Worm (Caenorhabditis elegans) whole organism, L2 larva: Measurements from ENCODE around the gene E04F6.6.
A peak's percentile ranks its signal among the peaks of the same experiment; 100 is the strongest.

Source experiments
- C34F6.9 ChIP-seq: fragments of 150-350 bp; optimal IDR thresholded peaks from 2 replicates; lab custom pipeline; 2014; ENCODE audit warnings: missing biosample characterization, missing genetic modification characterization
- F13H6.1 ChIP-seq: sonication (generic microtip); optimal IDR thresholded peaks from 2 replicates; lab custom pipeline; 2016; ENCODE audit warnings: missing genetic modification characterization, missing compliant biosample characterization
- Y55F3AM.14 ChIP-seq: fragments of 200-800 bp; sonication (Bioruptor generic); optimal IDR thresholded peaks from 2 replicates; lab custom pipeline; 2018; ENCODE audit warnings: mild to moderate bottlenecking, missing genetic modification characterization, missing compliant biosample characterization
- ZK546.5 ChIP-seq: sonication (generic microtip); optimal IDR thresholded peaks from 2 replicates; lab custom pipeline; 2017; ENCODE audit warnings: missing biosample characterization, missing genetic modification characterization
- alr-1 ChIP-seq: fragments of 150-350 bp; optimal IDR thresholded peaks from 2 replicates; lab custom pipeline; 2014; ENCODE audit warnings: missing biosample characterization, missing genetic modification characterization
- aly-2 ChIP-seq: fragments of 150-350 bp; optimal IDR thresholded peaks from 2 replicates; lab custom pipeline; 2014; ENCODE audit warnings: missing biosample characterization, missing genetic modification characterization
- ama-1 ChIP-seq: fragments of 150-350 bp; optimal IDR thresholded peaks from 2 replicates; lab custom pipeline; 2018; ENCODE audit warnings: inconsistent platforms
- blmp-1 ChIP-seq: sonication (generic microtip); optimal IDR thresholded peaks from 2 replicates; lab custom pipeline; 2017; ENCODE audit warnings: missing genetic modification characterization, mild to moderate bottlenecking, missing compliant biosample characterization, antibody characterized with exemption, moderate library complexity; ENCODE audit not compliant: insufficient read depth
- crh-2 ChIP-seq: sonication (generic microtip); optimal IDR thresholded peaks from 2 replicates; lab custom pipeline; 2017; ENCODE audit warnings: missing biosample characterization, missing genetic modification characterization
- dmd-4 ChIP-seq: sonication (generic microtip); optimal IDR thresholded peaks from 2 replicates; lab custom pipeline; 2017; ENCODE audit warnings: missing biosample characterization, missing genetic modification characterization
- egl-27 ChIP-seq: sonication (generic microtip); optimal IDR thresholded peaks from 3 replicates; lab custom pipeline; 2017; ENCODE audit warnings: missing biosample characterization, missing genetic modification reagents, missing genetic modification characterization
- elt-1 ChIP-seq: fragments of 150-350 bp; optimal IDR thresholded peaks from 2 replicates; lab custom pipeline; 2014; ENCODE audit warnings: missing biosample characterization, missing genetic modification characterization
- elt-3 ChIP-seq: sonication (generic microtip); optimal IDR thresholded peaks from 2 replicates; lab custom pipeline; 2017; ENCODE audit warnings: missing biosample characterization, missing genetic modification characterization
- fos-1 ChIP-seq: fragments of 150-350 bp; optimal IDR thresholded peaks from 2 replicates; lab custom pipeline; 2014; ENCODE audit warnings: missing biosample characterization, missing genetic modification characterization
- gmeb-1 ChIP-seq: fragments of 150-350 bp; optimal IDR thresholded peaks from 2 replicates; lab custom pipeline; 2014; ENCODE audit warnings: missing biosample characterization, missing genetic modification characterization
- lin-13 ChIP-seq: fragments of 150-350 bp; optimal IDR thresholded peaks from 2 replicates; lab custom pipeline; 2014; ENCODE audit warnings: missing biosample characterization, missing genetic modification reagents, missing genetic modification characterization
- lin-39 ChIP-seq: fragments of 150-350 bp; optimal IDR thresholded peaks from 2 replicates; lab custom pipeline; 2014; ENCODE audit warnings: missing biosample characterization, missing genetic modification reagents, missing genetic modification characterization
- lsy-2 ChIP-seq, 2 experiments: fragments of 150-350 bp in 1 of 2; sonication (generic microtip) in 1 of 2; optimal IDR thresholded peaks; 2 replicates each; lab custom pipeline; 2014 to 2017; ENCODE audit warnings: missing biosample characterization in 2 of 2, missing genetic modification characterization in 2 of 2
- mab-5 ChIP-seq: fragments of 150-350 bp; optimal IDR thresholded peaks from 2 replicates; lab custom pipeline; 2014; ENCODE audit warnings: missing biosample characterization, missing genetic modification characterization
- mbf-1 ChIP-seq: sonication (generic microtip); optimal IDR thresholded peaks from 2 replicates; lab custom pipeline; 2017; ENCODE audit warnings: missing biosample characterization, missing genetic modification characterization
- mdl-1 ChIP-seq, 2 experiments: fragments of 150-350 bp in 1 of 2; sonication (generic microtip) in 1 of 2; optimal IDR thresholded peaks; 2 replicates each; lab custom pipeline; 2017; ENCODE audit warnings: missing biosample characterization in 2 of 2, missing genetic modification characterization in 2 of 2
- nhr-10 ChIP-seq: sonication (generic microtip); optimal IDR thresholded peaks from 2 replicates; lab custom pipeline; 2017; ENCODE audit warnings: missing biosample characterization, missing genetic modification characterization
- nhr-11 ChIP-seq: fragments of 150-350 bp; optimal IDR thresholded peaks from 2 replicates; lab custom pipeline; 2014; ENCODE audit warnings: missing biosample characterization, missing genetic modification characterization
- nhr-12 ChIP-seq: fragments of 150-350 bp; optimal IDR thresholded peaks from 2 replicates; lab custom pipeline; 2014; ENCODE audit warnings: missing biosample characterization, missing genetic modification characterization
- nhr-23 ChIP-seq: fragments of 150-350 bp; optimal IDR thresholded peaks from 2 replicates; lab custom pipeline; 2014; ENCODE audit warnings: missing biosample characterization, missing genetic modification reagents, missing genetic modification characterization
- nhr-25 ChIP-seq: fragments of 150-350 bp; sonication (generic microtip); optimal IDR thresholded peaks from 3 replicates; lab custom pipeline; 2014; ENCODE audit warnings: missing biosample characterization, missing genetic modification characterization
- nhr-77 ChIP-seq: fragments of 150-350 bp; optimal IDR thresholded peaks from 2 replicates; lab custom pipeline; 2014; ENCODE audit warnings: missing biosample characterization, missing genetic modification characterization
- sem-4 ChIP-seq: fragments of 150-350 bp; optimal IDR thresholded peaks from 2 replicates; lab custom pipeline; 2014; ENCODE audit warnings: missing biosample characterization, missing genetic modification reagents, missing genetic modification characterization
- skn-1 ChIP-seq: sonication (generic microtip); optimal IDR thresholded peaks from 2 replicates; lab custom pipeline; 2017; ENCODE audit warnings: missing biosample characterization, missing genetic modification characterization
- sma-9 ChIP-seq, 2 experiments: fragments of 150-350 bp in 1 of 2; sonication (generic microtip) in 1 of 2; optimal IDR thresholded peaks; 2 replicates each; lab custom pipeline; 2014 to 2016; ENCODE audit warnings: missing genetic modification characterization in 2 of 2, mild to moderate bottlenecking in 1 of 2, missing biosample characterization in 1 of 2, missing compliant biosample characterization in 1 of 2, missing genetic modification reagents in 1 of 2, moderate library complexity in 1 of 2
- snpc-4 ChIP-seq: fragments of 150-350 bp; optimal IDR thresholded peaks from 2 replicates; lab custom pipeline; 2014; ENCODE audit warnings: missing biosample characterization, missing genetic modification characterization
- unc-62 ChIP-seq: fragments of 150-350 bp; optimal IDR thresholded peaks from 2 replicates; lab custom pipeline; 2014; ENCODE audit warnings: missing biosample characterization, missing genetic modification reagents, missing genetic modification characterization
- ztf-11 ChIP-seq: sonication (generic microtip); optimal IDR thresholded peaks from 2 replicates; lab custom pipeline; 2017; ENCODE audit warnings: missing biosample characterization, missing genetic modification characterization

Gene E04F6.6

DNA sequence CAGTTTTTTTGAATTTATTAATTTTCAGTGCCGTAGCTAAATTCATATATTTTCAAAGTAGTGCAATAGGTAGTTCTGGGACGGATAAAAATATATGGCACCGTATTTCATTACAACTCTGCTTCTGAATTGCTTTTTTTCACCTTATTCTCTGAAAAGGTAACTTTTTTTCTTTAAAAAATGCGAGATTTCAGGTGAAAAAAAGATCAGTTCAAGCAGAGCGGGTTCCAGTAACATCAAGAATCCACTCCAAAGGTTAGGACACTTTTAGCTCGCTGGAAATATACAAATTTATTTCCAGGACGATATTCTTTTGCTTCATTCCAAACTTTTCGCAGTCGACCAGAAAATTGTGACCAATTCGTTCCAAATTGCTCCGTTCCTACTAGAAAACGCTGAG lies 51.3 kb downstream of the E04F6.6 start, which contains the start of gene T07F8.1:
T07F8.1 (plus strand) TSS at position 301 of the 400 bp plus-strand sequence.
- no peak for TF ChIP-seq mab-5 (tag; lab: Kevin White, UChicago)
- no peak for TF ChIP-seq sma-9 (GFP tag; optimal IDR thresholded peaks at IDR 0.05; lab: Kevin White, UChicago)
- TF ChIP-seq sma-9 (tag; optimal IDR thresholded peaks at IDR 0.05; lab: Kevin White, UChicago) = no peak
- no peak for TF ChIP-seq gmeb-1 (tag; lab: Kevin White, UChicago)
- TF ChIP-seq aly-2 (tag; lab: Kevin White, UChicago) = no peak
- no peak for TF ChIP-seq nhr-12
- TF ChIP-seq elt-1 (tag; lab: Kevin White, UChicago) = no peak
- no peak for TF ChIP-seq mdl-1 (tag; optimal IDR thresholded peaks at IDR 0.05; lab: Kevin White, UChicago)
- no peak for TF ChIP-seq nhr-77 (tag; lab: Kevin White, UChicago)
- no peak for TF ChIP-seq ZK546.5 (tag; lab: Kevin White, UChicago)
- TF ChIP-seq snpc-4 (tag; lab: Kevin White, UChicago) = no peak
- no peak for TF ChIP-seq alr-1 (tag; lab: Kevin White, UChicago)
- TF ChIP-seq nhr-23 (tag; lab: Kevin White, UChicago) = no peak
- TF ChIP-seq, all 48 proteins: peak for 0

ce11 chrII:7147550-7147949 lies 51.8 kb downstream of the E04F6.6 start:
- TF ChIP-seq alr-1 (tag; lab: Kevin White, UChicago) = no peak
- TF ChIP-seq crh-2 (tag; lab: Kevin White, UChicago) = peak; percentile 29
- TF ChIP-seq elt-3 = no peak
- TF ChIP-seq nhr-10 = no peak
- TF ChIP-seq egl-27 = no peak
- no peak for TF ChIP-seq sma-9 (GFP tag; optimal IDR thresholded peaks at IDR 0.05; lab: Kevin White, UChicago)
- no peak for TF ChIP-seq sma-9 (tag; optimal IDR thresholded peaks at IDR 0.05; lab: Kevin White, UChicago)
- TF ChIP-seq elt-1 (tag; lab: Kevin White, UChicago) = no peak
- TF ChIP-seq dmd-4 = no peak
- no peak for TF ChIP-seq unc-62 (GFP tag; lab: Kevin White, UChicago)
- no peak for TF ChIP-seq sem-4 (tag; lab: Kevin White, UChicago)
- no peak for TF ChIP-seq ZK546.5 (tag; lab: Kevin White, UChicago)
- no peak for TF ChIP-seq nhr-23 (tag; lab: Kevin White, UChicago)
- peak; percentile 29 for TF ChIP-seq gmeb-1 (tag; lab: Kevin White, UChicago)
- no peak for TF ChIP-seq mbf-1 (tag; lab: Kevin White, UChicago)
- no peak for TF ChIP-seq ztf-11 (tag; lab: Kevin White, UChicago)
- no peak for TF ChIP-seq nhr-11 (tag; lab: Kevin White, UChicago)
- no peak for TF ChIP-seq fos-1
- no peak for TF ChIP-seq nhr-12
- no peak for TF ChIP-seq snpc-4 (tag; lab: Kevin White, UChicago)
- no peak for TF ChIP-seq F13H6.1 (tag; lab: Kevin White, UChicago)
- TF ChIP-seq nhr-25 = peak; percentile 28
- no peak for TF ChIP-seq mdl-1 (tag; optimal IDR thresholded peaks at IDR 0.05; lab: Kevin White, UChicago)
- TF ChIP-seq skn-1 (tag; lab: Kevin White, UChicago) = no peak
- TF ChIP-seq aly-2 (tag; lab: Kevin White, UChicago) = no peak
- peak; percentile 14 to 80 for TF ChIP-seq lsy-2 (tag; optimal IDR thresholded peaks at IDR 0.05; lab: Kevin White, UChicago)
- no peak for TF ChIP-seq lin-39 (tag; lab: Kevin White, UChicago)
- peak; percentile 39 for TF ChIP-seq lin-13
- no peak for TF ChIP-seq blmp-1 (tag; lab: Kevin White, UChicago)
- no peak for TF ChIP-seq Y55F3AM.14 (GFP tag; lab: Kevin White, UChicago)
- TF ChIP-seq ama-1 = no peak
- TF ChIP-seq C34F6.9 = peak; percentile 62
- no peak for TF ChIP-seq mab-5 (tag; lab: Kevin White, UChicago)
- TF ChIP-seq, all 48 proteins: peak for 6
